Worm (Caenorhabditis elegans) whole organism, late embryonic: ENCODE data around the gene calf-1.

ENCODE experiments used
- F13H6.1 ChIP-seq: sonication (generic microtip); optimal IDR thresholded peaks from 2 replicates; lab custom pipeline; 2016; ENCODE audit warnings: missing genetic modification characterization, missing compliant biosample characterization
- K02D7.2 ChIP-seq: sonication (generic microtip); optimal IDR thresholded peaks from 2 replicates; lab custom pipeline; 2017; ENCODE audit warnings: mild to moderate bottlenecking, missing genetic modification characterization, missing compliant biosample characterization
- K09A11.1 ChIP-seq: sonication (generic microtip); optimal IDR thresholded peaks from 2 replicates; lab custom pipeline; 2017; ENCODE audit warnings: antibody characterized with exemption, mild to moderate bottlenecking, missing genetic modification characterization, missing compliant biosample characterization; ENCODE audit not compliant: insufficient read depth
- ama-1 ChIP-seq: fragments of 150-350 bp; optimal IDR thresholded peaks from 2 replicates; lab custom pipeline; 2014
- ceh-14 ChIP-seq: sonication (generic microtip); optimal IDR thresholded peaks from 2 replicates; lab custom pipeline; 2016; ENCODE audit warnings: missing genotype, missing genetic modification characterization, missing compliant biosample characterization
- ceh-18 ChIP-seq: sonication (generic microtip); optimal IDR thresholded peaks from 2 replicates; lab custom pipeline; 2016; ENCODE audit warnings: missing genetic modification characterization, missing compliant biosample characterization
- ceh-31 ChIP-seq: sonication (generic microtip); optimal IDR thresholded peaks from 2 replicates; lab custom pipeline; 2016; ENCODE audit warnings: missing genetic modification characterization, missing compliant biosample characterization
- ceh-34 ChIP-seq: sonication (generic microtip); optimal IDR thresholded peaks from 2 replicates; lab custom pipeline; 2016; ENCODE audit warnings: mild to moderate bottlenecking, missing genetic modification characterization, missing compliant biosample characterization
- ceh-45 ChIP-seq: fragments of 200-800 bp; sonication (Bioruptor generic); IDR thresholded peaks from 2 replicates; pipeline ENCODE4 v1.3.6; 2022; ENCODE audit warnings: missing genetic modification reagents, missing genetic modification characterization, missing compliant biosample characterization
- ceh-6 ChIP-seq: fragments of 200-800 bp; sonication (Bioruptor generic); optimal IDR thresholded peaks from 2 replicates; lab custom pipeline; 2018; ENCODE audit warnings: mild to moderate bottlenecking, missing genetic modification characterization, missing compliant biosample characterization
- dve-1 ChIP-seq: sonication (generic microtip); optimal IDR thresholded peaks from 2 replicates; lab custom pipeline; 2017; ENCODE audit warnings: antibody characterized with exemption, mild to moderate bottlenecking, missing genetic modification characterization, missing compliant biosample characterization
- fax-1 ChIP-seq: sonication (generic microtip); optimal IDR thresholded peaks from 2 replicates; lab custom pipeline; 2016; ENCODE audit warnings: missing genotype, missing genetic modification characterization, missing compliant biosample characterization
- hlh-13 ChIP-seq: fragments of 200-800 bp; sonication (Bioruptor generic); optimal IDR thresholded peaks from 2 replicates; lab custom pipeline; 2018; ENCODE audit warnings: mild to moderate bottlenecking, missing genetic modification characterization, missing compliant biosample characterization
- hlh-15 ChIP-seq: sonication (generic microtip); optimal IDR thresholded peaks from 2 replicates; lab custom pipeline; 2016; ENCODE audit warnings: missing genetic modification characterization, missing compliant biosample characterization
- nfya-1 ChIP-seq: sonication (generic microtip); optimal IDR thresholded peaks from 2 replicates; lab custom pipeline; 2017; ENCODE audit warnings: missing genetic modification characterization, mild to moderate bottlenecking, missing compliant biosample characterization, antibody characterized with exemption, moderate library complexity
- nhr-11 ChIP-seq: fragments of 150-350 bp; optimal IDR thresholded peaks from 2 replicates; lab custom pipeline; 2014; ENCODE audit warnings: missing biosample characterization, missing genetic modification characterization
- nhr-232 ChIP-seq: sonication (generic microtip); optimal IDR thresholded peaks from 2 replicates; lab custom pipeline; 2016; ENCODE audit warnings: missing genetic modification characterization, missing compliant biosample characterization
- npax-4 ChIP-seq: sonication (generic microtip); optimal IDR thresholded peaks from 2 replicates; lab custom pipeline; 2016; ENCODE audit warnings: missing genetic modification characterization, missing compliant biosample characterization
- pha-2 ChIP-seq: sonication (generic microtip); optimal IDR thresholded peaks from 2 replicates; lab custom pipeline; 2017; ENCODE audit warnings: mild to moderate bottlenecking, missing genetic modification characterization, missing compliant biosample characterization
- pha-4 ChIP-seq: fragments of 150-350 bp; optimal IDR thresholded peaks from 2 replicates; lab custom pipeline; 2018; ENCODE audit warnings: missing biosample characterization, missing genetic modification reagents, missing genetic modification characterization
- ref-2 ChIP-seq: sonication (generic microtip); optimal IDR thresholded peaks from 2 replicates; lab custom pipeline; 2016; ENCODE audit warnings: missing genetic modification characterization, missing compliant biosample characterization
- sdc-2 ChIP-seq: sonication (generic microtip); optimal IDR thresholded peaks from 2 replicates; lab custom pipeline; 2016; ENCODE audit warnings: missing genotype, missing genetic modification characterization, missing compliant biosample characterization
- syd-9 ChIP-seq: sonication (generic microtip); optimal IDR thresholded peaks from 2 replicates; lab custom pipeline; 2016; ENCODE audit warnings: mild to moderate bottlenecking, missing genetic modification characterization, moderate library complexity, missing compliant biosample characterization
- ttx-3 ChIP-seq: sonication (generic microtip); optimal IDR thresholded peaks from 2 replicates; lab custom pipeline; 2016; ENCODE audit warnings: missing genetic modification reagents, missing genetic modification characterization, missing compliant biosample characterization
- unc-3 ChIP-seq, 2 experiments: fragments of 200-800 bp in 1 of 2; sonication (Bioruptor generic) in 1 of 2; sonication (generic microtip) in 1 of 2; conservative IDR thresholded peaks in 1 of 2; optimal IDR thresholded peaks in 1 of 2; 2 replicates each; pipeline versions ENCODE4 v1.3.6 to Lab custom; 2016 to 2022; ENCODE audit warnings: missing compliant biosample characterization in 2 of 2, missing genetic modification characterization in 2 of 2, missing genetic modification reagents in 1 of 2
- unc-55 ChIP-seq: sonication (generic microtip); optimal IDR thresholded peaks from 2 replicates; lab custom pipeline; 2017; ENCODE audit warnings: missing biosample characterization, missing genetic modification reagents, missing genetic modification characterization

calf-1 gene

ce11 chrV:20453811-20454210 is 25.1 kb downstream of the calf-1 start, which contains the start of gene srd-70:
Gene srd-70 (plus strand): TSS chrV:20454111.
- no peak for TF ChIP-seq pha-4 (tag; lab: Kevin White, UChicago)
- TF ChIP-seq npax-4 (tag; lab: Kevin White, UChicago), result no peak
- no peak for TF ChIP-seq unc-3 (GFP tag; conservative IDR thresholded peaks at IDR 0.05; lab: Robert Waterston, UW)
- TF ChIP-seq unc-3 (tag; optimal IDR thresholded peaks at IDR 0.05; lab: Kevin White, UChicago), result no peak
- no peak for TF ChIP-seq ttx-3 (tag; lab: Kevin White, UChicago)
- TF ChIP-seq fax-1 (tag; lab: Kevin White, UChicago), result no peak
- TF ChIP-seq K09A11.1 (tag; lab: Kevin White, UChicago), result no peak
- no peak for TF ChIP-seq ceh-45
- no peak for TF ChIP-seq hlh-15
- TF ChIP-seq, all 69 proteins: peak for 0

DNA sequence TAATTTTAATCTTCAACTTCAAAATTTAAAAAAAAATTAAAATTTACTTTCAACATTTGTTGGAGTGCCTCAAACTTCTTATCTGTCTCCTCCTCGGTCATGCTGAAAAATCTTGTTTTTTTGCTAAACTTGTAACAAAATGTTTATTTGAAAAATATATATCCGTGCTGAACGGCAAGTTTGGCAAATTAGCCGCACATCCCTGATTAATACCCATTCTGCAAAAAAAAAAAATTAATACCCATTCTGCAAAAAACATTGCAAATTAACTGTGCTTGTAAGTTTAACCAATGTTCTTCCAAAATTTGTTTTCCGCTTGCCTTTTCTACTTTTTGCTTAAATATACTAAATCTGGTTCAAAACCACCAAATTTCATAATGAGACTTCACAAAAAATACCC is 25.8 kb downstream of the calf-1 start, which contains the start of gene F48F5.6:
F48F5.6 (minus strand) TSS at position 101 of the 400 bp plus-strand sequence.
- no peak for TF ChIP-seq syd-9
- TF ChIP-seq sdc-2, result no peak
- TF ChIP-seq nfya-1 (tag; lab: Kevin White, UChicago), result no peak
- no peak for TF ChIP-seq nhr-11 (tag; lab: Kevin White, UChicago)
- no peak for TF ChIP-seq F13H6.1 (tag; lab: Kevin White, UChicago)
- TF ChIP-seq hlh-15, result no peak
- TF ChIP-seq dve-1 (tag; lab: Kevin White, UChicago), result no peak
- no peak for TF ChIP-seq ttx-3 (tag; lab: Kevin White, UChicago)
- no peak for TF ChIP-seq ama-1
- no peak for TF ChIP-seq ceh-34

DNA sequence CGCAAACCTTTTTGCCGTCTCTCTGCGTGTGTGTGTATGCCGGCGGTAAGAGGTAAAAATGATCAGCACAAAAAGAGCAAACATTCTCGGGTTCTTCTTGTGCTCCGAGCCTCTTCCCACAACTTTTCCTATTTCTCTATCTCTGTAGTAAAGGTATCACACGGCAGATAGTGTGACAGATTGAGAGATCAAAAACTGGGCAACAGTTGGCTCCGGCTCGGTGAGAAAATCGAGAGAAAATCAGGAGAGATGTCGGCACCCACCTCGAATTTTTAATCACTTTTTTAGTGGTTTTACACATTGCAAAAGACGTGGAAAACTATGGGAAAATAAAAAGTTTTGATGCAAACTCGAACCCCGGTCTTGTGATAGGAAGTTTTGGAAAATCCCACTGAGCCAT is 27.1 kb downstream of the calf-1 start:
- TF ChIP-seq ceh-14 (tag; lab: Kevin White, UChicago), result no peak
- TF ChIP-seq K09A11.1 (tag; lab: Kevin White, UChicago), result no peak
- TF ChIP-seq nhr-232 (tag; lab: Kevin White, UChicago), result no peak
- TF ChIP-seq ceh-18, result peak; percentile 37
- TF ChIP-seq ceh-6, result no peak
- TF ChIP-seq hlh-13 (GFP tag; lab: Kevin White, UChicago), result no peak

- TF ChIP-seq fax-1 (tag; lab: Kevin White, UChicago) (no peak), ceh-31 (no peak), ama-1 (no peak), K02D7.2 (tag; lab: Kevin White, UChicago) (no peak), ceh-6 (no peak), ref-2 (no peak), unc-55 (GFP tag; lab: Kevin White, UChicago) (no peak)
- TF ChIP-seq, all 69 proteins: peak for 0
Measured at ce11 chrV:20445898-20446297, 33.0 kb downstream of the calf-1 start.

DNA sequence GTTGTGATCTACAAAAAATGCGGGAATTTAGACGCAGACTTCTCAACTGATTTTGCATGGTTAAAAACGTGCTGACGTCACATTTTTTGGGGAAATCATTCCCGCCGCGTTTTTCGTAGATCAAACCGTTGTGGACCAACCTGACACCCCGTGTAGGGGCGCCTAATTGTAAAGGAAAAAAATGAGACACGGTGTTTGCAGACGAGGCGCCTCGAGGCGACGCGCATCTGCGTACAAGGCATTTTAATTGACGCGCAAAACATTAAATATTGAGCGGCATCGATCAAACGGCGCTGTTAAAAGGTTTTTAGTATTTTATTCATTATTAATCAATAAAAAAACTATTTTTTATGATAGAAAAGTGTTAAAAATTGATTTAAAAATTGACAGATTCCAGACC is 47.5 kb downstream of the calf-1 start:
- peak; percentile 54 for TF ChIP-seq pha-2 (tag; lab: Kevin White, UChicago)
